Fruit fly (Drosophila melanogaster) whole organism, embryonic: ENCODE measurements around the gene CG2747.

ENCODE experiments used
- BEAF-32 ChIP-seq: fragments of 200-800 bp; sonication (Bioruptor generic); optimal IDR thresholded peaks from 3 replicates; lab custom pipeline; 2017; ENCODE audit warnings: missing biosample characterization, missing genetic modification characterization, mild to moderate bottlenecking, moderate library complexity, missing genetic modification reagents
- Bdp1 ChIP-seq: fragments of 200-800 bp; sonication (Bioruptor generic); optimal IDR thresholded peaks from 3 replicates; lab custom pipeline; 2016; ENCODE audit warnings: missing biosample characterization, missing genetic modification characterization
- Blimp-1 ChIP-seq: fragments of 200-800 bp; sonication (Bioruptor generic); optimal IDR thresholded peaks from 3 replicates; lab custom pipeline; 2018; ENCODE audit warnings: missing biosample characterization, missing genetic modification characterization, mild to moderate bottlenecking, moderate library complexity, missing genetic modification reagents
- CG10366 ChIP-seq: fragments of 200-800 bp; sonication (Bioruptor generic); IDR thresholded peaks from 2 replicates; pipeline ENCODE4 v1.3.6; 2022; ENCODE audit warnings: missing biosample characterization, missing genetic modification characterization
- CG14710 ChIP-seq: fragments of 200-800 bp; sonication (Bioruptor generic); optimal IDR thresholded peaks from 3 replicates; lab custom pipeline; 2019; ENCODE audit warnings: missing biosample characterization, mild to moderate bottlenecking, missing genetic modification characterization, moderate library complexity
- CG15514 ChIP-seq: fragments of 200-800 bp; sonication (Bioruptor generic); optimal IDR thresholded peaks from 3 replicates; lab custom pipeline; 2017; ENCODE audit warnings: missing biosample characterization, missing genetic modification characterization, mild to moderate bottlenecking, moderate library complexity, missing genetic modification reagents
- CG16813 ChIP-seq: fragments of 200-800 bp; sonication (Bioruptor generic); IDR thresholded peaks from 3 replicates; pipeline ENCODE4 v1.3.6; 2022; ENCODE audit warnings: missing biosample characterization, missing genetic modification characterization; ENCODE audit not compliant: partially characterized antibody
- CG17186 ChIP-seq: fragments of 200-800 bp; sonication (Bioruptor generic); optimal IDR thresholded peaks from 3 replicates; lab custom pipeline; 2017; ENCODE audit warnings: missing biosample characterization, missing genetic modification reagents, missing genetic modification characterization
- CG17568 ChIP-seq: fragments of 200-800 bp; sonication (Bioruptor generic); optimal IDR thresholded peaks from 2 replicates; lab custom pipeline; 2018; ENCODE audit warnings: missing biosample characterization, mild to moderate bottlenecking, missing genetic modification characterization, moderate library complexity
- CG3065 ChIP-seq: fragments of 200-800 bp; sonication (Bioruptor generic); optimal IDR thresholded peaks from 2 replicates; lab custom pipeline; 2016; ENCODE audit warnings: missing biosample characterization, missing genetic modification characterization
- CG31441 ChIP-seq: fragments of 200-800 bp; sonication (Bioruptor generic); IDR thresholded peaks from 2 replicates; pipeline ENCODE4 v1.3.6; 2022; ENCODE audit warnings: missing biosample characterization, missing genetic modification characterization
- CG34376 ChIP-seq: fragments of 200-800 bp; sonication (Bioruptor generic); optimal IDR thresholded peaks from 2 replicates; lab custom pipeline; 2018; ENCODE audit warnings: missing biosample characterization, mild to moderate bottlenecking, missing genetic modification characterization
- CG3838 ChIP-seq: fragments of 200-800 bp; sonication (Bioruptor generic); optimal IDR thresholded peaks from 3 replicates; lab custom pipeline; 2016; ENCODE audit warnings: missing biosample characterization, missing genetic modification characterization
- CG4404 ChIP-seq: fragments of 200-800 bp; sonication (Bioruptor generic); IDR thresholded peaks from 2 replicates; pipeline ENCODE4 v1.3.6; 2022; ENCODE audit warnings: missing biosample characterization, missing genetic modification characterization
- CG4820 ChIP-seq: fragments of 200-800 bp; sonication (Bioruptor generic); optimal IDR thresholded peaks from 3 replicates; lab custom pipeline; 2016; ENCODE audit warnings: missing biosample characterization, missing genetic modification characterization
- CG6765 ChIP-seq: fragments of 200-800 bp; sonication (Bioruptor generic); optimal IDR thresholded peaks from 3 replicates; lab custom pipeline; 2017; ENCODE audit warnings: missing biosample characterization, mild to moderate bottlenecking, missing genetic modification characterization
- CG7963 ChIP-seq: fragments of 200-800 bp; sonication (Bioruptor generic); IDR thresholded peaks from 3 replicates; pipeline ENCODE4 v1.3.6; 2022; ENCODE audit warnings: missing biosample characterization, missing genetic modification characterization; ENCODE audit not compliant: partially characterized antibody
- CG8281 ChIP-seq: fragments of 200-800 bp; sonication (Bioruptor generic); optimal IDR thresholded peaks from 2 replicates; lab custom pipeline; 2018; ENCODE audit warnings: missing biosample characterization, mild to moderate bottlenecking, missing genetic modification characterization, moderate library complexity
- CG8388 ChIP-seq: fragments of 200-800 bp; sonication (Bioruptor generic); optimal IDR thresholded peaks from 2 replicates; lab custom pipeline; 2019; ENCODE audit warnings: missing biosample characterization, mild to moderate bottlenecking, missing genetic modification characterization, moderate library complexity
- CrebB ChIP-seq: fragments of 200-800 bp; sonication (Bioruptor generic); optimal IDR thresholded peaks from 3 replicates; lab custom pipeline; 2018; ENCODE audit warnings: missing biosample characterization, mild to moderate bottlenecking, missing genetic modification characterization
- E2f1 ChIP-seq: fragments of 200-800 bp; sonication (Bioruptor generic); IDR thresholded peaks from 2 replicates; pipeline ENCODE4 v1.3.6; 2022; ENCODE audit warnings: missing biosample characterization, missing genetic modification characterization
- Elba2 ChIP-seq: fragments of 200-800 bp; sonication (Bioruptor generic); optimal IDR thresholded peaks from 3 replicates; lab custom pipeline; 2016; ENCODE audit warnings: missing biosample characterization, missing genetic modification characterization
- GATAe ChIP-seq: fragments of 200-800 bp; sonication (Bioruptor generic); conservative IDR thresholded peaks from 2 replicates; pipeline ENCODE4 v1.3.6; 2022; ENCODE audit warnings: missing biosample characterization, missing genetic modification characterization
- H15 ChIP-seq: fragments of 200-800 bp; sonication (Bioruptor generic); IDR thresholded peaks from 3 replicates; pipeline ENCODE4 v1.3.6; 2022; ENCODE audit warnings: missing biosample characterization, missing genetic modification characterization
- HmgZ ChIP-seq: fragments of 200-800 bp; sonication (Bioruptor generic); optimal IDR thresholded peaks from 2 replicates; lab custom pipeline; 2018; ENCODE audit warnings: missing biosample characterization, mild to moderate bottlenecking, missing genetic modification characterization
- Ravus ChIP-seq: fragments of 200-800 bp; sonication (Bioruptor generic); IDR thresholded peaks from 2 replicates; pipeline ENCODE4 v1.3.6; 2022; ENCODE audit warnings: missing biosample characterization, missing genetic modification characterization
- Rx ChIP-seq: fragments of 200-800 bp; sonication (Bioruptor generic); IDR thresholded peaks from 2 replicates; pipeline ENCODE4 v1.3.6; 2022; ENCODE audit warnings: missing biosample characterization, missing genetic modification characterization
- Sry-β ChIP-seq: fragments of 200-800 bp; sonication (Bioruptor generic); optimal IDR thresholded peaks from 2 replicates; lab custom pipeline; 2018; ENCODE audit warnings: missing biosample characterization, mild to moderate bottlenecking, missing genetic modification characterization, moderate library complexity
- ac ChIP-seq: fragments of 200-800 bp; sonication (Bioruptor generic); optimal IDR thresholded peaks from 3 replicates; lab custom pipeline; 2017; ENCODE audit warnings: missing biosample characterization, mild to moderate bottlenecking, missing genetic modification characterization
- ap ChIP-seq: fragments of 200-800 bp; sonication (Bioruptor generic); IDR thresholded peaks from 2 replicates; pipeline ENCODE4 v1.3.6; 2022; ENCODE audit warnings: missing biosample characterization, missing genetic modification characterization
- br ChIP-seq: fragments of >200 bp; optimal IDR thresholded peaks from 2 replicates; lab custom pipeline; 2017
- btn ChIP-seq: fragments of 200-800 bp; sonication (Bioruptor generic); optimal IDR thresholded peaks from 2 replicates; lab custom pipeline; 2016; ENCODE audit warnings: missing biosample characterization, missing genetic modification characterization
- cwo ChIP-seq: fragments of 200-800 bp; sonication (Bioruptor generic); optimal IDR thresholded peaks from 3 replicates; lab custom pipeline; 2017; ENCODE audit warnings: missing biosample characterization, missing genetic modification characterization, mild to moderate bottlenecking, moderate library complexity, missing genetic modification reagents
- da ChIP-seq: fragments of 200-800 bp; sonication (Bioruptor generic); optimal IDR thresholded peaks from 2 replicates; lab custom pipeline; 2016; ENCODE audit warnings: missing biosample characterization, missing genetic modification characterization
- gsb-n ChIP-seq: fragments of 200-800 bp; sonication (Bioruptor generic); optimal IDR thresholded peaks from 3 replicates; lab custom pipeline; 2018; ENCODE audit warnings: missing biosample characterization, mild to moderate bottlenecking, missing genetic modification characterization
- jigr1 ChIP-seq: fragments of 200-800 bp; sonication (Bioruptor generic); IDR thresholded peaks from 3 replicates; pipeline ENCODE4 v1.3.6; 2022; ENCODE audit warnings: missing biosample characterization, missing genetic modification characterization
- jumu ChIP-seq: fragments of 200-800 bp; sonication (Bioruptor generic); optimal IDR thresholded peaks from 3 replicates; lab custom pipeline; 2016; ENCODE audit warnings: missing biosample characterization, missing genetic modification characterization
- kay ChIP-seq: fragments of 200-800 bp; sonication (Bioruptor generic); optimal IDR thresholded peaks from 2 replicates; lab custom pipeline; 2016; ENCODE audit warnings: missing biosample characterization, missing genetic modification characterization
- knrl ChIP-seq: fragments of 200-800 bp; sonication (Bioruptor generic); IDR thresholded peaks from 3 replicates; pipeline ENCODE4 v1.3.6; 2022; ENCODE audit warnings: missing biosample characterization, missing genetic modification characterization; ENCODE audit not compliant: partially characterized antibody
- nau ChIP-seq: fragments of 200-800 bp; sonication (Bioruptor generic); optimal IDR thresholded peaks from 3 replicates; lab custom pipeline; 2017; ENCODE audit warnings: missing biosample characterization, mild to moderate bottlenecking, missing genetic modification characterization, missing genetic modification reagents
- oc ChIP-seq: fragments of 200-800 bp; sonication (Bioruptor generic); optimal IDR thresholded peaks from 2 replicates; lab custom pipeline; 2018; ENCODE audit warnings: missing biosample characterization, mild to moderate bottlenecking, missing genetic modification characterization, moderate library complexity
- pros ChIP-seq: fragments of 200-800 bp; sonication (Bioruptor generic); optimal IDR thresholded peaks from 3 replicates; lab custom pipeline; 2019; ENCODE audit warnings: missing biosample characterization, mild to moderate bottlenecking, missing genetic modification characterization, moderate library complexity
- psq ChIP-seq: fragments of 200-800 bp; sonication (Bioruptor generic); optimal IDR thresholded peaks from 2 replicates; lab custom pipeline; 2017; ENCODE audit warnings: missing biosample characterization, missing genetic modification characterization
- row ChIP-seq: fragments of 200-800 bp; sonication (Bioruptor generic); IDR thresholded peaks from 3 replicates; pipeline ENCODE4 v1.3.6; 2022; ENCODE audit warnings: missing biosample characterization, missing genetic modification characterization
- salm ChIP-seq: fragments of 200-800 bp; sonication (Bioruptor generic); optimal IDR thresholded peaks from 2 replicates; lab custom pipeline; 2018; ENCODE audit warnings: missing biosample characterization, mild to moderate bottlenecking, missing genetic modification characterization
- slou ChIP-seq: fragments of 200-800 bp; sonication (Bioruptor generic); optimal IDR thresholded peaks from 3 replicates; lab custom pipeline; 2016; ENCODE audit warnings: missing biosample characterization, missing genetic modification characterization
- sob ChIP-seq: fragments of 200-800 bp; sonication (Bioruptor generic); IDR thresholded peaks from 2 replicates; pipeline ENCODE4 v1.3.6; 2022; ENCODE audit warnings: missing biosample characterization, missing genetic modification characterization
- sqz ChIP-seq: fragments of 200-800 bp; sonication (Bioruptor generic); optimal IDR thresholded peaks from 3 replicates; lab custom pipeline; 2018; ENCODE audit warnings: missing biosample characterization, mild to moderate bottlenecking, missing genetic modification characterization
- ssp ChIP-seq: fragments of 200-800 bp; sonication (Bioruptor generic); IDR thresholded peaks from 2 replicates; pipeline ENCODE4 v1.3.6; 2022; ENCODE audit warnings: missing biosample characterization, missing genetic modification characterization
- sug ChIP-seq: fragments of 200-800 bp; optimal IDR thresholded peaks from 2 replicates; lab custom pipeline; 2019; ENCODE audit warnings: missing biosample characterization, mild to moderate bottlenecking, missing genetic modification characterization, moderate library complexity
- twi ChIP-seq: fragments of 200-800 bp; optimal IDR thresholded peaks from 2 replicates; lab custom pipeline; 2019; ENCODE audit warnings: missing biosample characterization, mild to moderate bottlenecking, missing genetic modification characterization, moderate library complexity
- vfl ChIP-seq: fragments of 200-800 bp; sonication (Bioruptor generic); optimal IDR thresholded peaks from 2 replicates; lab custom pipeline; 2016; ENCODE audit warnings: missing biosample characterization, missing genetic modification characterization

The CG2747 gene

DNA sequence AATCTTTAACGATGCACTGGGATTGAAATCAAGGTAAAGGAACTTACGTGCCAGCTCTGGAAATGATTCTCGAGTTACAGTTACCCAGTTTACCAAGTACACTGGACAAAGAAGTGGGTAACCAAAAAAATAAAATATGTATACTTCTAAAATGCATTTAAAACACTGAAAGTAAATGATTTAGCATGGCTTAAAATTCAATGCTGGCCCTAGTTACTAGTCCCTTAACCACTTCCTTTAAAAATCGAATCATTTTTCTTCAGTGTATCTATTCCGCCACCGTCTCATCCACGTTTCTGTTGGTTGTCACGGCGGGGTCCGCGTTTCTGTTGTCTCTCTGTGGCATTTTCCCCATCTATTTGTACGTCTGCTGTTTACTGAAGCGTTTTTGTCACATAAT lies 42.0 kb upstream of the CG2747 start (continued):
- TF ChIP-seq CG31441 (GFP tag; lab: Robert Waterston, UW) (no peak; the same call in 1 of the 2 replicates), gsb-n (no peak), ac (GFP tag; lab: Kevin White, UChicago) (no peak), CrebB (no peak), jumu (GFP tag; lab: Kevin White, UChicago) (no peak), row (GFP tag; lab: Robert Waterston, UW) (peak; percentile 54; the same call in 1 of the 3 replicates), br (lab: Kevin White, UChicago) (no peak), da (GFP tag; lab: Kevin White, UChicago) (no peak), CG8388 (GFP tag; lab: Kevin White, UChicago) (no peak), CG3838 (no peak), CG3065 (GFP tag; lab: Kevin White, UChicago) (no peak), CG17186 (GFP tag; lab: Kevin White, UChicago) (no peak), slou (GFP tag; lab: Kevin White, UChicago) (no peak), CG16813 (no peak), CG34376 (GFP tag; lab: Kevin White, UChicago) (no peak), salm (tag; lab: Kevin White, UChicago) (no peak), Ravus (no peak), Bdp1 (GFP tag; lab: Kevin White, UChicago) (no peak), CG17568 (GFP tag; lab: Kevin White, UChicago) (no peak), CG15514 (peak; percentile 42), CG4404 (GFP tag; lab: Robert Waterston, UW) (peak; percentile 10; the same call in 1 of the 2 replicates), ap (GFP tag; lab: Robert Waterston, UW) (no peak), btn (GFP tag; lab: Kevin White, UChicago) (no peak), kay (no peak), vfl (GFP tag; lab: Kevin White, UChicago) (no peak), E2f1 (GFP tag; lab: Robert Waterston, UW) (no peak), CG4820 (GFP tag; lab: Kevin White, UChicago) (no peak), BEAF-32 (GFP tag; lab: Kevin White, UChicago) (no peak), sug (tag; lab: Kevin White, UChicago) (no peak), ssp (GFP tag; lab: Robert Waterston, UW) (no peak), pros (GFP tag; lab: Kevin White, UChicago) (no peak), sqz (no peak), CG8281 (no peak), CG7963 (GFP tag; lab: Robert Waterston, UW) (no peak), twi (tag; lab: Kevin White, UChicago) (no peak), Blimp-1 (no peak), oc (tag; lab: Kevin White, UChicago) (no peak), HmgZ (no peak), knrl (no peak), sob (GFP tag; lab: Robert Waterston, UW) (peak; percentile 31; the same call in 1 of the 2 replicates), Elba2 (GFP tag; lab: Kevin White, UChicago) (no peak), CG14710 (tag; lab: Kevin White, UChicago) (no peak), GATAe (GFP tag; lab: Robert Waterston, UW) (no peak), jigr1 (no peak), Sry-β (GFP tag; lab: Kevin White, UChicago) (no peak), CG10366 (GFP tag; lab: Robert Waterston, UW) (peak; percentile 12; the same call in 1 of the 2 replicates), H15 (GFP tag; lab: Robert Waterston, UW) (no peak), Rx (GFP tag; lab: Robert Waterston, UW) (no peak), cwo (GFP tag; lab: Kevin White, UChicago) (peak; percentile 44), nau (no peak), CG6765 (GFP tag; lab: Kevin White, UChicago) (no peak), psq (GFP tag; lab: Kevin White, UChicago) (no peak)
